Worm (Caenorhabditis elegans) whole organism, early embryonic: Measurements from ENCODE around the gene K02D10.4.

Experiments
- B0310.2 ChIP-seq: sonication (generic microtip); optimal IDR thresholded peaks from 2 replicates; lab custom pipeline; 2016; ENCODE audit warnings: mild to moderate bottlenecking, missing genetic modification characterization, missing compliant biosample characterization
- F13C5.2 ChIP-seq: sonication (generic microtip); optimal IDR thresholded peaks from 2 replicates; lab custom pipeline; 2017; ENCODE audit warnings: mild to moderate bottlenecking, missing genetic modification characterization, inconsistent platforms, missing compliant biosample characterization
- aly-1 ChIP-seq: sonication (generic microtip); optimal IDR thresholded peaks from 2 replicates; lab custom pipeline; 2016; ENCODE audit warnings: missing genetic modification characterization, missing compliant biosample characterization
- ama-1 ChIP-seq: fragments of 150-350 bp; optimal IDR thresholded peaks from 2 replicates; lab custom pipeline; 2014
- ceh-13 ChIP-seq: fragments of 200-800 bp; sonication (Bioruptor generic); optimal IDR thresholded peaks from 2 replicates; lab custom pipeline; 2018; ENCODE audit warnings: mild to moderate bottlenecking, missing genetic modification characterization, missing compliant biosample characterization
- ceh-36 ChIP-seq: sonication (generic microtip); optimal IDR thresholded peaks from 2 replicates; lab custom pipeline; 2016; ENCODE audit warnings: missing genetic modification characterization, inconsistent platforms, missing compliant biosample characterization
- ets-7 ChIP-seq: sonication (generic microtip); optimal IDR thresholded peaks from 2 replicates; lab custom pipeline; 2016; ENCODE audit warnings: missing genotype, missing genetic modification characterization, missing compliant biosample characterization
- flt-1 ChIP-seq: fragments of 200-800 bp; sonication (Bioruptor generic); IDR thresholded peaks from 2 replicates; pipeline ENCODE4 v1.3.6; 2022; ENCODE audit warnings: missing genetic modification characterization, missing compliant biosample characterization
- hmbx-1 ChIP-seq: sonication (generic microtip); optimal IDR thresholded peaks from 2 replicates; lab custom pipeline; 2016; ENCODE audit warnings: mild to moderate bottlenecking, missing genetic modification characterization, missing compliant biosample characterization
- hmg-4 ChIP-seq: fragments of 200-800 bp; sonication (Bioruptor generic); optimal IDR thresholded peaks from 2 replicates; lab custom pipeline; 2018; ENCODE audit warnings: mild to moderate bottlenecking, missing genetic modification characterization, missing compliant biosample characterization
- hnd-1 ChIP-seq: sonication (generic microtip); optimal IDR thresholded peaks from 2 replicates; lab custom pipeline; 2016; ENCODE audit warnings: missing genetic modification characterization, missing compliant biosample characterization
- pes-1 ChIP-seq: fragments of 200-800 bp; sonication (Bioruptor generic); IDR thresholded peaks from 2 replicates; pipeline ENCODE4 v1.3.6; 2022; ENCODE audit warnings: missing genetic modification reagents, missing genetic modification characterization, missing compliant biosample characterization
- scrt-1 ChIP-seq: fragments of 200-800 bp; sonication (Bioruptor generic); IDR thresholded peaks from 2 replicates; pipeline ENCODE4 v1.3.6; 2022; ENCODE audit warnings: missing genetic modification characterization, missing compliant biosample characterization
- sea-1 ChIP-seq: fragments of 200-800 bp; sonication (Bioruptor generic); conservative IDR thresholded peaks from 2 replicates; pipeline ENCODE4 v1.3.6; 2022; ENCODE audit warnings: missing genetic modification characterization, missing compliant biosample characterization
- tbx-11 ChIP-seq: fragments of 200-800 bp; sonication (Bioruptor generic); IDR thresholded peaks from 2 replicates; pipeline ENCODE4 v1.3.6; 2022; ENCODE audit warnings: missing genetic modification characterization, missing compliant biosample characterization
- tbx-37 ChIP-seq: fragments of 200-800 bp; sonication (Bioruptor generic); conservative IDR thresholded peaks from 2 replicates; pipeline ENCODE4 v1.3.6; 2022; ENCODE audit warnings: missing genetic modification reagents, missing genetic modification characterization, missing compliant biosample characterization
- tra-4 ChIP-seq: sonication (generic microtip); optimal IDR thresholded peaks from 2 replicates; lab custom pipeline; 2017; ENCODE audit warnings: missing genetic modification characterization, missing compliant biosample characterization

K02D10.4 gene

ce11 chrIII:8799964-8800795 lies 20.4 kb upstream of the K02D10.4 start, which contains the start of gene F54F2.6:
Gene F54F2.6, minus strand, starts transcription at chrIII:8800701.
- TF ChIP-seq flt-1 = peak; percentile 0
- TF ChIP-seq sea-1 (GFP tag; lab: Robert Waterston, UW) = no peak
- peak; percentile 14 for TF ChIP-seq B0310.2 (tag; lab: Kevin White, UChicago)
- TF ChIP-seq pes-1 = 0 out of 2 replicates have a peak, but pooled peaks have one; percentile 48
- no peak for TF ChIP-seq hmbx-1 (tag; lab: Kevin White, UChicago)
- peak; percentile 63 for TF ChIP-seq hmg-4 (GFP tag; lab: Kevin White, UChicago)
- TF ChIP-seq F13C5.2 (tag; lab: Kevin White, UChicago) = peak; percentile 0

DNA sequence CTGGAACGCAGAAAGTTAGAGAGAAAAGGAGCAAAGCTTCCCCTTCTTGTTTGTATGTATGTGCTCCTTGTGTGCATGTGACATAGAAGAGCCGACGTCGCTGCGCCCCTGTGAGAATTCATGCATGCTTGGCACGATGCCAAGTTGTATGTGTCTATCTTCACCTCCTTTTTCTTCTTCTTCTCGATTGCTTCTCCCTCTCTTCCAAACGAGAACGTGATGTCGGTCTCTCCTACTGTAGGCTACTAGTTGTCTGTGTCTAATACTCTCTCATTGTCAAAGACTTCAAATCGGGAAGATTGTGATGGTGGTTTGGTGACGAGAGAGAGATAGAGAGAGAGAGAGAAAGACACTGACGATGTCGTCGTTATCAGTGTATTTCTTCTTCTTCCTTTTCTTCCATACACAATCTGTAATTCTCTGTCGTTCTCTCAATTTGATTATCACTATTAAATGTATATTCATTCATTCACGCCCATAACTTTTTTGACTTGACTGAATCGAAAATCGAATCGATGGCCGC lies 17.5 kb upstream of the K02D10.4 start:
- TF ChIP-seq flt-1 = no peak
- peak; percentile 57 for TF ChIP-seq hmg-4 (GFP tag; lab: Kevin White, UChicago)

DNA sequence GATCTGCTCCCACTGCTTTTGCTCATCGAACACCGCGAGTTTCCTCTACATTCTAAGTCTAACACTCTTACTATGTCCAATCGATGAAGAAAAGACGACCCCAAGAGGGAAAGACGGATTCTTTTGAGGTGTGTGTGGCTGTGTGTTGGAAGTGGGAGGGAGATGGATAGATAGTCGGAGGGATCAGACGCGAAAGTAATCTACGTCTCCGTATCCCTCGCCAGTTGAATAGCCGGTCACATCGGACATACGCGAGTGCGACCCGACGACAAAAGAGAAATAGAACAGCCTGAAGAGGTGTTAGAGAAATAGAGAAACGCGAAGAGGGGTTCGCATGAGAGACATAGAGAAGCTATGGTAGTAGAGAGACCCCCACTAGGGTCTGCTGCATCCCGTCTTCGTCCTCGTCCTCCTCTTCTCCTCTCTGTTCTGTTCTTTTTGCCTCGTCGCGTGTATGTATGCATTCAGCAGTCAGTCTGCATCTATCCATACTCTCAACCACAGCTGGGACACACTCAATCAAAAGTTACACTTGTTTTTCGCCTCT lies 15.9 kb upstream of the K02D10.4 start:
- TF ChIP-seq hmbx-1 (tag; lab: Kevin White, UChicago) (no peak), aly-1 (tag; lab: Kevin White, UChicago) (no peak), tbx-11 (GFP tag; lab: Robert Waterston, UW) (no peak), F13C5.2 (tag; lab: Kevin White, UChicago) (peak; percentile 9), scrt-1 (GFP tag; lab: Robert Waterston, UW) (no peak), ama-1 (lab: Kevin White, UChicago) (no peak), tbx-37 (GFP tag; lab: Robert Waterston, UW) (no peak), B0310.2 (tag; lab: Kevin White, UChicago) (peak; percentile 60), ceh-13 (no peak), sea-1 (GFP tag; lab: Robert Waterston, UW) (no peak), ceh-36 (tag; lab: Kevin White, UChicago) (peak; percentile 4), pes-1 (no peak), flt-1 (no peak; the same call in 1 of the 2 replicates), hnd-1 (tag; lab: Kevin White, UChicago) (no peak), hmg-4 (GFP tag; lab: Kevin White, UChicago) (peak; percentile 77), tra-4 (no peak), ets-7 (tag; lab: Kevin White, UChicago) (no peak)

- no peak for TF ChIP-seq F13C5.2 (tag; lab: Kevin White, UChicago)
- peak; percentile 15 for TF ChIP-seq hmg-4 (GFP tag; lab: Kevin White, UChicago)
- no peak for TF ChIP-seq flt-1
- no peak for TF ChIP-seq tbx-11 (GFP tag; lab: Robert Waterston, UW)
- no peak for TF ChIP-seq ceh-13
- no peak for TF ChIP-seq hmbx-1 (tag; lab: Kevin White, UChicago)
- no peak for TF ChIP-seq tbx-37 (GFP tag; lab: Robert Waterston, UW)
- no peak for TF ChIP-seq ets-7 (tag; lab: Kevin White, UChicago)
- no peak for TF ChIP-seq ceh-36 (tag; lab: Kevin White, UChicago)
Measured at ce11 chrIII:8794793-8795192, 15.0 kb upstream of the K02D10.4 start.

DNA sequence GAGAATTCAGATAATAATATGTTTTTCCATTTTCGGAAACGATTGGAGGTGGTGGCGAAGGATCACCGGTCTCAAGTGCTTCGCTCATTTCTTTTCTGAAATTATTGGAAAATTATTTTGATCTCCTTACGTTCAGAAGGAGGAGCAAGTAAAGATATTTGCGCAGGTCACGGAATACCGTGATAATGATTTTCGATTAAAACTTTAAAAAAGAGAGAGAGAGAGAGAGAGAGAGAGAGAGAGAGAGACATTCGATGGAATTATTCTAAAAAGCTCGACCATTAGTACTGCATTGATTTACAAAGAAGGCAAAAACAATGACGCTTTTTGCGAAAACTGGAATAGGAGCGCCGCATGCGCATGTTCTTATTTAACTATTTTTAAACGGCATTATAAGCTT lies 12.4 kb upstream of the K02D10.4 start, which contains the start of gene ztf-1:
ztf-1 (minus strand) TSS at position 101 of the 400 bp plus-strand sequence.
- TF ChIP-seq hnd-1 (tag; lab: Kevin White, UChicago) (no peak), scrt-1 (GFP tag; lab: Robert Waterston, UW) (no peak)

- TF ChIP-seq sea-1 (GFP tag; lab: Robert Waterston, UW) = no peak
- TF ChIP-seq ceh-13 = no peak
Measured at ce11 chrIII:8791235-8791634, 11.4 kb upstream of the K02D10.4 start, which contains the start of the genes zfp-1 and F54F2.14. Gene zfp-1, plus strand, starts transcription at chrIII:8791535. Gene F54F2.14, plus strand, starts transcription at chrIII:8791546.

DNA sequence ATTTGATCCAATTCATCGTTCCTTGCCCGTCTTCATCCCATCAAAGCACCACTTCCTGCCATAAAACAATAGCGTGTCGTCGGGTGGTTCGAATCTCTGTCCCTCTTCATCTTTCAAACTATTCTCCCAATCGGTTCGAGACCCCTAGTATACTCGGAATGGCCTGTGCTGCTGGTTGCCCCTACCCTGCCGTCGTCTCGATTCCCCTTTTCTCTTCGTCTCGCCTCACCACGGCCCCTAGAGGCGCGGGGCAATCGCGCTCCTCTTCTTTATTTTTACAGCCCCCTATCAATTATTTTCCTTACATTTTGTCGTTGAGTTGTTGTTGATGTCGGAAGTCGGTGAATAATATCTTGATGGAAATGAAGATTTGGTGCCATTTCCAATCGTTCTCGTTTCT lies 8.9 kb upstream of the K02D10.4 start:
- TF ChIP-seq ets-7 (tag; lab: Kevin White, UChicago) = no peak
- TF ChIP-seq hnd-1 (tag; lab: Kevin White, UChicago) = no peak

- TF ChIP-seq ama-1 (lab: Kevin White, UChicago) (no peak), tbx-11 (GFP tag; lab: Robert Waterston, UW) (no peak), flt-1 (no peak), ceh-36 (tag; lab: Kevin White, UChicago) (no peak), tra-4 (no peak), hmg-4 (GFP tag; lab: Kevin White, UChicago) (no peak), B0310.2 (tag; lab: Kevin White, UChicago) (no peak), F13C5.2 (tag; lab: Kevin White, UChicago) (no peak), sea-1 (GFP tag; lab: Robert Waterston, UW) (no peak), hnd-1 (tag; lab: Kevin White, UChicago) (no peak), tbx-37 (GFP tag; lab: Robert Waterston, UW) (no peak), pes-1 (no peak), ceh-13 (no peak), aly-1 (tag; lab: Kevin White, UChicago) (no peak), hmbx-1 (tag; lab: Kevin White, UChicago) (no peak), ets-7 (tag; lab: Kevin White, UChicago) (no peak), scrt-1 (GFP tag; lab: Robert Waterston, UW) (no peak)
Measured at ce11 chrIII:8786077-8786476, 6.3 kb upstream of the K02D10.4 start, which contains the start of gene K02D10.8. Gene K02D10.8, plus strand, starts transcription at chrIII:8786377.
